Worm (Caenorhabditis elegans): ENCODE data around the gene coq-6.

coq-6 gene

DNA sequence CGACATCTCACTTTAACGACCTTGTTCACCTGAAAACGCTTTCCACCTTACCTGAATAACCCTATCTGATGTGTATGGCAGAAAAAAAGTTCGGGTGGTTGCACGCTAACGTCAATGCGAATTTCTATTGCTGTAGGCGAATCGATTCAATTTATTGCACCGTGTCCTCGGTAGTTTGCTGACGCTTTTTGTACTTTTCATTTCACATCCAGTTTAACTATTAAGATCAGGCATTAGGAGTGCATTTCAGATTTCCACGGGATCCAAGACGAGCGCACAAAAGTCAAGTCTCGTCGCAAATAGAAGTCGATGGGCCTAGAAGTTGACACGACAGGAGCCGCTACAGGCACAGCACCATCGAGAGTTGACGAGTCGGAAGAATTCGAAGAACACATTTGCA is 5.7 kb downstream of the coq-6 start:
- TF ChIP-seq pbrm-1 (GFP tag; IDR thresholded peaks at IDR 0.05) (peak; percentile 87), aptf-3 (GFP tag; IDR thresholded peaks at IDR 0.05) (0 out of 2 replicates have a peak, but pooled peaks have one; percentile 58), ceh-91 (GFP tag; IDR thresholded peaks at IDR 0.05) (peak; percentile 43; the same call in 1 of the 2 replicates), hmg-20 (GFP tag; IDR thresholded peaks at IDR 0.05) (peak; percentile 79; the same call in 1 of the 2 replicates), hsf-1 (GFP tag; IDR thresholded peaks at IDR 0.05) (peak; percentile 70), ztf-28 (GFP tag; IDR thresholded peaks at IDR 0.05) (peak; percentile 78), ekl-4 (GFP tag; IDR thresholded peaks at IDR 0.05) (peak; percentile 83), Y53G8AR.9 (GFP tag; conservative IDR thresholded peaks at IDR 0.05) (peak; percentile 97), ceh-40 (GFP tag; IDR thresholded peaks at IDR 0.05) (0 out of 2 replicates have a peak, but pooled peaks have one; percentile 35), rcor-1 (GFP tag; IDR thresholded peaks at IDR 0.05) (peak; percentile 70), ceh-100 (GFP tag; IDR thresholded peaks at IDR 0.05) (peak; percentile 59; the same call in 1 of the 2 replicates), aptf-2 (GFP tag; conservative IDR thresholded peaks at IDR 0.05) (0 out of 2 replicates have a peak, but pooled peaks have one; percentile 37), bed-2 (GFP tag; IDR thresholded peaks at IDR 0.05) (0 out of 2 replicates have a peak, but pooled peaks have one; percentile 15), attf-6 (GFP tag; IDR thresholded peaks at IDR 0.05) (peak; percentile 75), cebp-2 (GFP tag; IDR thresholded peaks at IDR 0.05) (peak; percentile 95), egl-18 (GFP tag; IDR thresholded peaks at IDR 0.05) (peak; percentile 70; the same call in 1 of the 2 replicates), attf-3 (GFP tag; conservative IDR thresholded peaks at IDR 0.05) (peak; percentile 42; the same call in 1 of the 2 replicates), C06A6.2 (GFP tag; conservative IDR thresholded peaks at IDR 0.05) (peak; percentile 75), F37B4.10 (GFP tag; IDR thresholded peaks at IDR 0.05) (peak; percentile 94; the same call in 1 of the 2 replicates), hmg-1.2 (GFP tag; IDR thresholded peaks at IDR 0.05) (peak; percentile 67; the same call in 1 of the 2 replicates), B0019.2 (GFP tag; conservative IDR thresholded peaks at IDR 0.05) (0 out of 2 replicates have a peak, but pooled peaks have one; percentile 17), madf-6 (GFP tag; IDR thresholded peaks at IDR 0.05) (peak; percentile 70), egl-44 (GFP tag; IDR thresholded peaks at IDR 0.05) (0 out of 2 replicates have a peak, but pooled peaks have one; percentile 41), D2030.7 (GFP tag; IDR thresholded peaks at IDR 0.05) (peak; percentile 37), Y79H2A.3 (GFP tag; conservative IDR thresholded peaks at IDR 0.05) (peak; percentile 98), madf-3 (GFP tag; IDR thresholded peaks at IDR 0.05) (peak; percentile 90), mcd-1 (GFP tag; IDR thresholded peaks at IDR 0.05) (peak; percentile 58), C17E4.6 (GFP tag; IDR thresholded peaks at IDR 0.05) (peak; percentile 93), F39B2.1 (GFP tag; IDR thresholded peaks at IDR 0.05) (peak; percentile 88; the same call in 1 of the 2 replicates), ceh-58 (GFP tag; IDR thresholded peaks at IDR 0.05) (peak; percentile 65; the same call in 1 of the 2 replicates), K11D2.4 (GFP tag; IDR thresholded peaks at IDR 0.05) (peak; percentile 93), Y95B8A.8 (GFP tag; IDR thresholded peaks at IDR 0.05) (peak; percentile 93), nfya-2 (GFP tag; IDR thresholded peaks at IDR 0.05) (peak; percentile 85; the same call in 1 of the 2 replicates), lin-26 (GFP tag; IDR thresholded peaks at IDR 0.05) (peak; percentile 76; the same call in 1 of the 2 replicates), Y67H2A.10 (GFP tag; conservative IDR thresholded peaks at IDR 0.05) (0 out of 2 replicates have a peak, but pooled peaks have one; percentile 23), Y56A3A.18 (GFP tag; IDR thresholded peaks at IDR 0.05) (peak; percentile 96), lir-1 (GFP tag; conservative IDR thresholded peaks at IDR 0.05) (0 out of 2 replicates have a peak, but pooled peaks have one; percentile 24), cebp-1 (GFP tag; IDR thresholded peaks at IDR 0.05) (peak; percentile 70; the same call in 1 of the 2 replicates), cebp-1 (tag; optimal IDR thresholded peaks at IDR 0.05) (peak; percentile 22), nfyb-1 (GFP tag; IDR thresholded peaks at IDR 0.05) (peak; percentile 87), let-526 (GFP tag; IDR thresholded peaks at IDR 0.05) (peak; percentile 72; the same call in 1 of the 2 replicates), ztf-25 (GFP tag; IDR thresholded peaks at IDR 0.05) (0 out of 2 replicates have a peak, but pooled peaks have one; percentile 16)
